Worm (Caenorhabditis elegans): ENCODE data around the gene C14H10.3.

- TF ChIP-seq fos-1 (tag; optimal IDR thresholded peaks at IDR 0.05) = no peak
- no peak for TF ChIP-seq nhr-11 (tag; optimal IDR thresholded peaks at IDR 0.05)
- no peak for TF ChIP-seq ceh-82 (tag; optimal IDR thresholded peaks at IDR 0.05)
- no peak for TF ChIP-seq sma-3 (GFP tag; optimal IDR thresholded peaks at IDR 0.05)
- no peak for TF ChIP-seq ama-1 (optimal IDR thresholded peaks at IDR 0.05)
Observed at ce11 chrX:10260035-10260434, 32.1 kb upstream of the C14H10.3 start, which contains the start of gene C32A9.1.
